Worm (Caenorhabditis elegans) whole organism, mixed stage, embryonic: ENCODE data around the gene him-10.

Experiments used
- blmp-1 ChIP-seq: fragments of 150-350 bp; optimal IDR thresholded peaks from 2 replicates; lab custom pipeline; 2014; ENCODE audit warnings: missing biosample characterization, missing genetic modification characterization
- flh-1 ChIP-seq: fragments of 200-800 bp; sonication (Bioruptor generic); optimal IDR thresholded peaks from 2 replicates; lab custom pipeline; 2018; ENCODE audit warnings: mild to moderate bottlenecking, missing genetic modification characterization, moderate library complexity, missing compliant biosample characterization
- hlh-1 ChIP-seq: fragments of 150-350 bp; optimal IDR thresholded peaks from 2 replicates; lab custom pipeline; 2014; ENCODE audit warnings: missing biosample characterization, missing genetic modification reagents, missing genetic modification characterization
- lin-13 ChIP-seq: fragments of 150-350 bp; optimal IDR thresholded peaks from 2 replicates; lab custom pipeline; 2014; ENCODE audit warnings: missing biosample characterization, missing genetic modification characterization
- lin-32 ChIP-seq: fragments of 200-800 bp; sonication (Bioruptor generic); optimal IDR thresholded peaks from 2 replicates; lab custom pipeline; 2018; ENCODE audit warnings: mild to moderate bottlenecking, missing genetic modification characterization, missing compliant biosample characterization
- lsy-2 ChIP-seq: fragments of 150-350 bp; optimal IDR thresholded peaks from 2 replicates; lab custom pipeline; 2014; ENCODE audit warnings: missing biosample characterization, missing genetic modification characterization
- mep-1 ChIP-seq: fragments of 150-350 bp; optimal IDR thresholded peaks from 2 replicates; lab custom pipeline; 2017; ENCODE audit warnings: missing biosample characterization, missing genetic modification reagents, missing genetic modification characterization, inconsistent platforms
- nhr-237 ChIP-seq: fragments of 150-350 bp; optimal IDR thresholded peaks from 2 replicates; lab custom pipeline; 2014; ENCODE audit warnings: missing biosample characterization, missing genetic modification characterization
- nhr-76 ChIP-seq: sonication (generic microtip); optimal IDR thresholded peaks from 2 replicates; lab custom pipeline; 2017; ENCODE audit warnings: missing biosample characterization, missing genetic modification characterization
- unc-39 ChIP-seq: fragments of 150-350 bp; optimal IDR thresholded peaks from 2 replicates; lab custom pipeline; 2014; ENCODE audit warnings: missing biosample characterization, missing genetic modification characterization
- unc-62 ChIP-seq: fragments of 150-350 bp; optimal IDR thresholded peaks from 2 replicates; lab custom pipeline; 2014; ENCODE audit warnings: missing biosample characterization, missing genetic modification reagents, missing genetic modification characterization
- ztf-11 ChIP-seq: fragments of 150-350 bp; optimal IDR thresholded peaks from 2 replicates; lab custom pipeline; 2014; ENCODE audit warnings: missing biosample characterization, missing genetic modification characterization

- TF ChIP-seq hlh-1 (tag; lab: Kevin White, UChicago) (no peak), ztf-11 (tag; lab: Kevin White, UChicago) (no peak), unc-39 (tag; lab: Kevin White, UChicago) (no peak), lsy-2 (no peak), flh-1 (GFP tag; lab: Kevin White, UChicago) (no peak), unc-62 (GFP tag; lab: Kevin White, UChicago) (no peak), lin-13 (tag; lab: Kevin White, UChicago) (no peak), blmp-1 (tag; lab: Kevin White, UChicago) (no peak), nhr-76 (no peak), mep-1 (tag; lab: Kevin White, UChicago) (no peak), nhr-237 (tag; lab: Kevin White, UChicago) (no peak), lin-32 (no peak)
Measured at ce11 chrIII:5802971-5803370, at the start of gene him-10, which contains the start of gene polq-1.
